Worm (Caenorhabditis elegans) whole organism, early embryonic: ENCODE results near the gene F40G12.5.

Experiments
- B0310.2 ChIP-seq: sonication (generic microtip); optimal IDR thresholded peaks from 2 replicates; lab custom pipeline; 2016; ENCODE audit warnings: mild to moderate bottlenecking, missing genetic modification characterization, missing compliant biosample characterization
- F13C5.2 ChIP-seq: sonication (generic microtip); optimal IDR thresholded peaks from 2 replicates; lab custom pipeline; 2017; ENCODE audit warnings: mild to moderate bottlenecking, missing genetic modification characterization, inconsistent platforms, missing compliant biosample characterization
- aly-1 ChIP-seq: sonication (generic microtip); optimal IDR thresholded peaks from 2 replicates; lab custom pipeline; 2016; ENCODE audit warnings: missing genetic modification characterization, missing compliant biosample characterization
- ama-1 ChIP-seq: fragments of 150-350 bp; optimal IDR thresholded peaks from 2 replicates; lab custom pipeline; 2014
- ceh-13 ChIP-seq: fragments of 200-800 bp; sonication (Bioruptor generic); optimal IDR thresholded peaks from 2 replicates; lab custom pipeline; 2018; ENCODE audit warnings: mild to moderate bottlenecking, missing genetic modification characterization, missing compliant biosample characterization
- ceh-36 ChIP-seq: sonication (generic microtip); optimal IDR thresholded peaks from 2 replicates; lab custom pipeline; 2016; ENCODE audit warnings: missing genetic modification characterization, inconsistent platforms, missing compliant biosample characterization
- ets-7 ChIP-seq: sonication (generic microtip); optimal IDR thresholded peaks from 2 replicates; lab custom pipeline; 2016; ENCODE audit warnings: missing genotype, missing genetic modification characterization, missing compliant biosample characterization
- flt-1 ChIP-seq: fragments of 200-800 bp; sonication (Bioruptor generic); IDR thresholded peaks from 2 replicates; pipeline ENCODE4 v1.3.6; 2022; ENCODE audit warnings: missing genetic modification characterization, missing compliant biosample characterization
- hmbx-1 ChIP-seq: sonication (generic microtip); optimal IDR thresholded peaks from 2 replicates; lab custom pipeline; 2016; ENCODE audit warnings: mild to moderate bottlenecking, missing genetic modification characterization, missing compliant biosample characterization
- hmg-4 ChIP-seq: fragments of 200-800 bp; sonication (Bioruptor generic); optimal IDR thresholded peaks from 2 replicates; lab custom pipeline; 2018; ENCODE audit warnings: mild to moderate bottlenecking, missing genetic modification characterization, missing compliant biosample characterization
- hnd-1 ChIP-seq: sonication (generic microtip); optimal IDR thresholded peaks from 2 replicates; lab custom pipeline; 2016; ENCODE audit warnings: missing genetic modification characterization, missing compliant biosample characterization
- pes-1 ChIP-seq: fragments of 200-800 bp; sonication (Bioruptor generic); IDR thresholded peaks from 2 replicates; pipeline ENCODE4 v1.3.6; 2022; ENCODE audit warnings: missing genetic modification reagents, missing genetic modification characterization, missing compliant biosample characterization
- scrt-1 ChIP-seq: fragments of 200-800 bp; sonication (Bioruptor generic); IDR thresholded peaks from 2 replicates; pipeline ENCODE4 v1.3.6; 2022; ENCODE audit warnings: missing genetic modification characterization, missing compliant biosample characterization
- sea-1 ChIP-seq: fragments of 200-800 bp; sonication (Bioruptor generic); conservative IDR thresholded peaks from 2 replicates; pipeline ENCODE4 v1.3.6; 2022; ENCODE audit warnings: missing genetic modification characterization, missing compliant biosample characterization
- tbx-11 ChIP-seq: fragments of 200-800 bp; sonication (Bioruptor generic); IDR thresholded peaks from 2 replicates; pipeline ENCODE4 v1.3.6; 2022; ENCODE audit warnings: missing genetic modification characterization, missing compliant biosample characterization
- tbx-37 ChIP-seq: fragments of 200-800 bp; sonication (Bioruptor generic); conservative IDR thresholded peaks from 2 replicates; pipeline ENCODE4 v1.3.6; 2022; ENCODE audit warnings: missing genetic modification reagents, missing genetic modification characterization, missing compliant biosample characterization
- tra-4 ChIP-seq: sonication (generic microtip); optimal IDR thresholded peaks from 2 replicates; lab custom pipeline; 2017; ENCODE audit warnings: missing genetic modification characterization, missing compliant biosample characterization

F40G12.5 gene

DNA sequence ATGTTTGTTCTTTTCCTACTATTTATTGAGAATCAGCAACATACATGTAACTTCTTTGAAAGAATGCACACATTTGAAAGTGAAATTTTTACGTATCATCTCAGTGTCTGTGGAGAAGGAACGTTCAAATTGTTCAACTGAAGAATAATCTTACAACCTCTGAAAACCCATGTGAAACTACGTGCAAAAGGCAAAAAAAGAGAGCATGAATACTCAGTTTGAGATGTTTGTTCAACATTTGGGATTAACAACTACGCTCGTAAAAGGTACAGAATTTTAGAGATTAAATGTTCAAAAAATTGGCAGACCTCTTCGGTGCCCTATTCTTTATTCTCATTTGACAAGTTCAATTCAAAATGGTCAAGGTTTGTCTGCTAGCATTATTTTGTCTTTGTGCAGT, 18.6 kb downstream of the F40G12.5 start, which contains the start of gene K02E11.5:
Gene K02E11.5, plus strand, starts transcription at position 301 of the 400 bp plus-strand sequence.
- TF ChIP-seq tbx-37, result no peak
- TF ChIP-seq hnd-1 (tag; lab: Kevin White, UChicago), result no peak
- TF ChIP-seq scrt-1 (GFP tag; lab: Robert Waterston, UW), result no peak
- TF ChIP-seq F13C5.2 (tag; lab: Kevin White, UChicago), result no peak
- TF ChIP-seq pes-1, result no peak
- no peak for TF ChIP-seq tra-4 (tag; lab: Kevin White, UChicago)
- no peak for TF ChIP-seq B0310.2 (tag; lab: Kevin White, UChicago)
- no peak for TF ChIP-seq tbx-11 (GFP tag; lab: Robert Waterston, UW)
- TF ChIP-seq hmbx-1 (tag; lab: Kevin White, UChicago), result no peak
- TF ChIP-seq ets-7 (tag; lab: Kevin White, UChicago), result no peak
- no peak for TF ChIP-seq ama-1 (lab: Kevin White, UChicago)
- no peak for TF ChIP-seq sea-1
- TF ChIP-seq aly-1 (tag; lab: Kevin White, UChicago), result no peak
- no peak for TF ChIP-seq flt-1 (GFP tag; lab: Robert Waterston, UW)
- TF ChIP-seq ceh-36 (tag; lab: Kevin White, UChicago), result no peak
- no peak for TF ChIP-seq ceh-13

DNA sequence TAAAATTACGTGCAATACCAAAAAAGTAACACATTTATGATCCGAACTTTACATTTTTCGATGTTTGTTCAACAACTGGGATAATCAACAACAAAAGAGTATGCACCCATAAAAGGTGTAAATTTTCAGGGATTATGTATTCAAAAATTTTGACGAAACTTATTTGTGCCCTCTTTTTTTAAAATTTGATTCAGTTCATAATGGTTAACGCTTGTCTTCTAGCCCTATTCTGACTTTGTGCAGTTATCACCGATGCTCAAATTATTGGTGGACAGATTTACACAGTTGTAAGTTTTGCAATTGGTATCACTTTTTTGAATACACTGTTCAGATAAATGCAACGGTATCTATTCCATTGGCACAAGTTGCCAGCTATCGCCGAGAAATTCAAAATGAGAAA, 22.0 kb downstream of the F40G12.5 start, which contains the start of gene K02E11.6:
Gene K02E11.6, plus strand, starts transcription at position 149 of the 400 bp plus-strand sequence.
- TF ChIP-seq B0310.2 (tag; lab: Kevin White, UChicago) (no peak), ama-1 (lab: Kevin White, UChicago) (no peak), pes-1 (no peak), hmg-4 (no peak), aly-1 (tag; lab: Kevin White, UChicago) (no peak), F13C5.2 (tag; lab: Kevin White, UChicago) (no peak), ets-7 (tag; lab: Kevin White, UChicago) (no peak), tbx-11 (GFP tag; lab: Robert Waterston, UW) (no peak), scrt-1 (GFP tag; lab: Robert Waterston, UW) (no peak), ceh-13 (no peak), flt-1 (GFP tag; lab: Robert Waterston, UW) (no peak), hmbx-1 (tag; lab: Kevin White, UChicago) (no peak), tbx-37 (no peak), ceh-36 (tag; lab: Kevin White, UChicago) (no peak)

DNA sequence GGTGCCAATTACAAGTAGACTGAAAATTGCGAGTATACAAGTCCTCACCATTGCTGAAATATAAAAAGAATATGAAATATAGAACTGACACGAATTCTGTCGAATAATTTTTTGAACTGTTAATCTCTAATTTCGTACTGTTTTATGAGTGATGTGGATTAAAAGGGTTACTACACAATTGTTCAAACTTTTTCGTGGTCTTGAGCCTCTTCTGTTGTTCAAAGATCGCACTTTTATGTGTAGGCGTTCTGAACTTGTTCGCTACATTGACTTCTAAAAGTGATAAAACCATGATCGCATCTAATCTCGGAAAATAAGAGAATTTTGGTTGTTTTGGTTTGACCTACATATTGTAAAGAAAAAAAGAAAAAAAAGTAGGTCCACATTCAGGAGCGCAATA, 22.6 kb downstream of the F40G12.5 start, which contains the start of gene K02E11.4:
Gene K02E11.4, minus strand, starts transcription at position 101 of the 400 bp plus-strand sequence.
- TF ChIP-seq ceh-13, result no peak
- TF ChIP-seq tbx-11 (GFP tag; lab: Robert Waterston, UW), result no peak
- no peak for TF ChIP-seq tbx-37
- no peak for TF ChIP-seq pes-1
- TF ChIP-seq sea-1, result no peak
- TF ChIP-seq scrt-1 (GFP tag; lab: Robert Waterston, UW), result no peak
- no peak for TF ChIP-seq ets-7 (tag; lab: Kevin White, UChicago)
- TF ChIP-seq tra-4 (tag; lab: Kevin White, UChicago), result no peak
- TF ChIP-seq hmbx-1 (tag; lab: Kevin White, UChicago), result no peak
- no peak for TF ChIP-seq ama-1 (lab: Kevin White, UChicago)
- no peak for TF ChIP-seq hnd-1 (tag; lab: Kevin White, UChicago)
- no peak for TF ChIP-seq B0310.2 (tag; lab: Kevin White, UChicago)
- no peak for TF ChIP-seq aly-1 (tag; lab: Kevin White, UChicago)
- no peak for TF ChIP-seq F13C5.2 (tag; lab: Kevin White, UChicago)
- no peak for TF ChIP-seq flt-1 (GFP tag; lab: Robert Waterston, UW)
- no peak for TF ChIP-seq ceh-36 (tag; lab: Kevin White, UChicago)
- no peak for TF ChIP-seq hmg-4

DNA sequence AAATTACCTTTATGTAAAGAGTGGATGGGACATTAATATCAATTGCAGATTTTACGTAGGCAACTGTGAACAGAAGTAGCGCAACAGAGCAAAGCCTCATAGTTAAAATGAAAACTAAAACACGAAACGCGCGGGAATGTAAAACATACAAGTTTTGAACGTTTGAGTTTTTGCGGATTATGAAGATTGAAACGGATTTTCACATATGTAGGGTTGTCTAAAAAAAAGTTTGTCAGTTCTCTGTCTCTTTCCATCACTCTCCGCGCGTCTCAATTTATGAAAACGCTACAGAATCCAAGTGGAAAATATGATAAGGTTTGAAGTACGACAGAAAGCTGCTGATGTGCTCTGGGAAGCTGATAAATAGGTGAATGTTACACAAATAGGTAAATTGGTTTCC, 23.9 kb downstream of the F40G12.5 start, which contains the start of gene K02E11.3:
Gene K02E11.3, minus strand, starts transcription at position 101 of the 400 bp plus-strand sequence.
- TF ChIP-seq ama-1 (lab: Kevin White, UChicago) (no peak), tbx-11 (GFP tag; lab: Robert Waterston, UW) (no peak), tbx-37 (no peak), hmg-4 (no peak), ets-7 (tag; lab: Kevin White, UChicago) (no peak), ceh-36 (tag; lab: Kevin White, UChicago) (no peak), ceh-13 (no peak), pes-1 (no peak), aly-1 (tag; lab: Kevin White, UChicago) (no peak), B0310.2 (tag; lab: Kevin White, UChicago) (no peak), hnd-1 (tag; lab: Kevin White, UChicago) (no peak), scrt-1 (GFP tag; lab: Robert Waterston, UW) (no peak), sea-1 (no peak)

DNA sequence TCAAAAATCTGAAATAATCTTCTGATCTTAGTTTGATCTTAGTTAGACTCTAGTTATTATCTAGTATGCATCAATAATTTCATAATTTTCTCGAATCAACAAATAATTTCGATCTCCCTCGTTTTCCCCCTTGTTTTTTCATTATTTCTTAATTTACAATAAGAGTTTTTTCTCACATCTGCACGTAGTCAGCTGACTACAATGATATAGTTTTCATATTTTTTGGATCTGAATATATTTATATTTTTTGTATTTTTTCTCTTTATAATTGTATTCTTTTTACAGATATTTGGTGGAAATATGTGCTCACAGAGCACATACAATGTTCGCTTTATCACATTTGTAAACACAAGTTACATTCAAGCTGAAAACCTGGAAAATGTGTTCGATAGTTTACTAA, 26.7 kb downstream of the F40G12.5 start, which contains the start of gene sre-7:
Gene sre-7, plus strand, starts transcription at position 301 of the 400 bp plus-strand sequence.
- no peak for TF ChIP-seq ceh-36 (tag; lab: Kevin White, UChicago)

DNA sequence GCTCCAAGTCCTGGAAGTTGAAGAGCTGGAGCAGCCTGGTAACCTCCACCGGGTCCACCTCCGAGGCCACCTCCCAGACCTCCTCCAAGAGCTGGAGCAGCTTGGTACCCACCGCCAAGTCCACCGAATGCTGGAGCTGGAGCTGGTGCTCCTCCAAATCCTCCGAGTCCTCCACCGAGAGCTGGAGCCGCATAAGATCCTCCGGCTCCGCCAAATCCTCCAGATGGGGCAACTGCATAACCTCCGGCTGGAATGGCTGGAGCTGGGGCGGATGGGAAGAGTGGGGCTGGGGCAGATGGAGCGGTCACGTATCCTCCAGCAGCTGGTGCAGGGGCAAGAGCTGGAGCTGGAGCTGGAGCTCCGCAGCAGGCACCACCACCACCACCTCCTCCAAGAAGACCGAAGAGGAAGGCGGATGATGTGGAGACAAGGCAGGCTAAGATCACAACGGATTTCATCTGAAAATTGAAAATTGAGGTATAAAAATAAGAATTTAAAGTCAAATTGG, 29.9 kb downstream of the F40G12.5 start, which contains the start of gene K02E11.10:
Gene K02E11.10, minus strand, starts transcription at position 458 of the 508 bp plus-strand sequence.
- TF ChIP-seq hmbx-1 (tag; lab: Kevin White, UChicago), result no peak
- TF ChIP-seq ceh-36 (tag; lab: Kevin White, UChicago), result no peak
- TF ChIP-seq ets-7 (tag; lab: Kevin White, UChicago), result no peak
- no peak for TF ChIP-seq flt-1 (GFP tag; lab: Robert Waterston, UW)
- TF ChIP-seq hnd-1 (tag; lab: Kevin White, UChicago), result no peak

DNA sequence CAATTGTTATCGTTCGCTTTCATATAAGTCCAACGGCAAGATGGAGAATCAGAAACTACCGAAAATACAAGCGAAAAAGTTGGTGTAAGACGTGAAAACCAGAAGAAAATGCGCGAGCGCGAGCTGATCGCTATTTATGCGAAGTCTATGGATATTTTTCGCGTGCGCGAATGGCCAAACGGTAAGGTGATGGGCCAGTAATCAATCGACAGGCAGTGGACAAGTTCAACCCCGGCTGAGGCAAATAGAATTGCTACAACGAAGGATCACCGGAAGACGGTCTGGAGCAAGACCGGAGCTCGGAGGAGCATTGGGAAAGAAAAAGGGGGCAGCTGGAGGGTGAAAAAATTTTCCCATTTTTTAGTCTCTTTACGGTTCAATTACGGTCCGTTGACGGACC, 33.2 kb downstream of the F40G12.5 start:
- peak; percentile 65 for TF ChIP-seq pes-1
- 0 out of 2 replicates have a peak, but pooled peaks have one; percentile 21 for TF ChIP-seq scrt-1 (GFP tag; lab: Robert Waterston, UW)
- 0 out of 2 replicates have a peak, but pooled peaks have one; percentile 42 for TF ChIP-seq flt-1 (GFP tag; lab: Robert Waterston, UW)
- peak; percentile 32; the same call in 1 of the 2 replicates for TF ChIP-seq tbx-37
- 0 out of 2 replicates have a peak, but pooled peaks have one; percentile 25 for TF ChIP-seq sea-1
